Worm (Caenorhabditis elegans) whole organism, late embryonic: ENCODE measurements around the gene tag-123.

Experiments used
- C08G9.2 ChIP-seq: sonication (generic microtip); optimal IDR thresholded peaks from 2 replicates; lab custom pipeline; 2016; ENCODE audit warnings: mild to moderate bottlenecking, missing genetic modification characterization, moderate library complexity, missing compliant biosample characterization
- F13H6.1 ChIP-seq: sonication (generic microtip); optimal IDR thresholded peaks from 2 replicates; lab custom pipeline; 2016; ENCODE audit warnings: missing genetic modification characterization, missing compliant biosample characterization
- ama-1 ChIP-seq: fragments of 150-350 bp; optimal IDR thresholded peaks from 2 replicates; lab custom pipeline; 2014
- ceh-18 ChIP-seq: sonication (generic microtip); optimal IDR thresholded peaks from 2 replicates; lab custom pipeline; 2016; ENCODE audit warnings: missing genetic modification characterization, missing compliant biosample characterization
- dve-1 ChIP-seq: sonication (generic microtip); optimal IDR thresholded peaks from 2 replicates; lab custom pipeline; 2017; ENCODE audit warnings: antibody characterized with exemption, mild to moderate bottlenecking, missing genetic modification characterization, missing compliant biosample characterization
- elt-4 ChIP-seq: sonication (generic microtip); optimal IDR thresholded peaks from 2 replicates; lab custom pipeline; 2016; ENCODE audit warnings: missing genetic modification characterization, missing compliant biosample characterization
- hlh-13 ChIP-seq: fragments of 200-800 bp; sonication (Bioruptor generic); optimal IDR thresholded peaks from 2 replicates; lab custom pipeline; 2018; ENCODE audit warnings: mild to moderate bottlenecking, missing genetic modification characterization, missing compliant biosample characterization
- lin-11 ChIP-seq: fragments of 200-800 bp; sonication (Bioruptor generic); optimal IDR thresholded peaks from 2 replicates; lab custom pipeline; 2018; ENCODE audit warnings: mild to moderate bottlenecking, missing genetic modification characterization, missing compliant biosample characterization
- nhr-11 ChIP-seq: fragments of 150-350 bp; optimal IDR thresholded peaks from 2 replicates; lab custom pipeline; 2014; ENCODE audit warnings: missing biosample characterization, missing genetic modification characterization
- nhr-232 ChIP-seq: sonication (generic microtip); optimal IDR thresholded peaks from 2 replicates; lab custom pipeline; 2016; ENCODE audit warnings: missing genetic modification characterization, missing compliant biosample characterization
- pha-4 ChIP-seq: fragments of 150-350 bp; optimal IDR thresholded peaks from 2 replicates; lab custom pipeline; 2018; ENCODE audit warnings: missing biosample characterization, missing genetic modification reagents, missing genetic modification characterization
- pqm-1 ChIP-seq: sonication (generic microtip); optimal IDR thresholded peaks from 2 replicates; lab custom pipeline; 2016; ENCODE audit warnings: missing genetic modification characterization, missing compliant biosample characterization
- unc-3 ChIP-seq, 2 experiments: fragments of 200-800 bp in 1 of 2; sonication (Bioruptor generic) in 1 of 2; sonication (generic microtip) in 1 of 2; conservative IDR thresholded peaks in 1 of 2; optimal IDR thresholded peaks in 1 of 2; 2 replicates each; pipeline versions ENCODE4 v1.3.6 to Lab custom; 2016 to 2022; ENCODE audit warnings: missing compliant biosample characterization in 2 of 2, missing genetic modification characterization in 2 of 2, missing genetic modification reagents in 1 of 2

ce11 chrX:8404308-8405085 lies 17.4 kb downstream of the tag-123 start:
- no peak for TF ChIP-seq nhr-11
- TF ChIP-seq ama-1 = no peak
- peak; percentile 74 for TF ChIP-seq elt-4
- TF ChIP-seq lin-11 = peak; percentile 88
- TF ChIP-seq dve-1 (tag; lab: Kevin White, UChicago) = peak; percentile 92
- TF ChIP-seq ceh-18 = peak; percentile 98
- no peak for TF ChIP-seq pha-4
- TF ChIP-seq F13H6.1 (tag; lab: Kevin White, UChicago) = peak; percentile 94
- peak; percentile 96 for TF ChIP-seq unc-3 (GFP tag; conservative IDR thresholded peaks at IDR 0.05; lab: Robert Waterston, UW)
- peak; percentile 90 for TF ChIP-seq unc-3 (tag; optimal IDR thresholded peaks at IDR 0.05; lab: Kevin White, UChicago)
- peak; percentile 84 for TF ChIP-seq C08G9.2
- TF ChIP-seq nhr-232 (tag; lab: Kevin White, UChicago) = peak; percentile 92
- peak; percentile 88 for TF ChIP-seq pqm-1 (tag; lab: Kevin White, UChicago)
- TF ChIP-seq hlh-13 (GFP tag; lab: Kevin White, UChicago) = peak; percentile 93
